Worm (Caenorhabditis elegans) whole organism, L1 larva: Measurements from ENCODE around the gene F43E2.1.
A peak's percentile ranks its signal among the peaks of the same experiment; 100 is the strongest.

Experiments
- ama-1 ChIP-seq: fragments of 150-350 bp; optimal IDR thresholded peaks from 2 replicates; lab custom pipeline; 2014
- blmp-1 ChIP-seq: fragments of 150-350 bp; optimal IDR thresholded peaks from 2 replicates; lab custom pipeline; 2014; ENCODE audit warnings: missing biosample characterization, missing genetic modification characterization
- dpl-1 ChIP-seq, 3 experiments: fragments of 150-350 bp in 2 of 3; sonication (generic microtip) in 1 of 3; optimal IDR thresholded peaks; 2 replicates each; lab custom pipeline; 2014 to 2017; ENCODE audit warnings: missing biosample characterization in 3 of 3, missing genetic modification characterization in 3 of 3, missing genetic modification reagents in 3 of 3
- fos-1 ChIP-seq: fragments of 150-350 bp; optimal IDR thresholded peaks from 2 replicates; lab custom pipeline; 2014; ENCODE audit warnings: missing biosample characterization, missing genetic modification characterization
- irx-1 ChIP-seq: sonication (generic microtip); optimal IDR thresholded peaks from 2 replicates; lab custom pipeline; 2016; ENCODE audit warnings: missing genetic modification characterization, missing compliant biosample characterization
- nhr-77 ChIP-seq: fragments of 150-350 bp; optimal IDR thresholded peaks from 2 replicates; lab custom pipeline; 2014; ENCODE audit warnings: missing biosample characterization, missing genetic modification characterization
- unc-86 ChIP-seq: sonication (generic microtip); optimal IDR thresholded peaks from 2 replicates; lab custom pipeline; 2016; ENCODE audit warnings: missing genetic modification characterization, missing compliant biosample characterization

ce11 chrII:7342884-7343283, 32.2 kb upstream of the F43E2.1 start:
- peak in 1 of 3 experiments; percentile 13 for TF ChIP-seq dpl-1 (GFP tag; optimal IDR thresholded peaks at IDR 0.05; lab: Kevin White, UChicago)
- TF ChIP-seq unc-86 (tag; lab: Kevin White, UChicago), result no peak
- TF ChIP-seq blmp-1 (tag; lab: Kevin White, UChicago), result peak; percentile 86
- TF ChIP-seq ama-1 (lab: Kevin White, UChicago), result no peak
- no peak for TF ChIP-seq irx-1
- no peak for TF ChIP-seq nhr-77 (tag; lab: Kevin White, UChicago)
- TF ChIP-seq fos-1 (tag; lab: Kevin White, UChicago), result no peak
